Fruit fly (Drosophila melanogaster) whole organism, adult: Measurements from ENCODE around the gene FoxK.

ENCODE experiments used
- CG14711 ChIP-seq: fragments of 200-800 bp; sonication (Bioruptor generic); optimal IDR thresholded peaks from 2 replicates; lab custom pipeline; 2018; ENCODE audit warnings: missing biosample characterization, mild to moderate bottlenecking, missing genetic modification characterization, moderate library complexity
- CG7045 ChIP-seq: fragments of 200-800 bp; sonication (Bioruptor generic); optimal IDR thresholded peaks from 2 replicates; lab custom pipeline; 2017; ENCODE audit warnings: missing biosample characterization, mild to moderate bottlenecking, missing genetic modification characterization
- ovo ChIP-seq: fragments of 200-800 bp; sonication (Bioruptor generic); optimal IDR thresholded peaks from 2 replicates; lab custom pipeline; 2016; ENCODE audit warnings: missing biosample characterization, missing genetic modification characterization
- pad ChIP-seq: fragments of 200-800 bp; sonication (Bioruptor generic); optimal IDR thresholded peaks from 3 replicates; lab custom pipeline; 2017; ENCODE audit warnings: missing biosample characterization, missing genetic modification characterization, mild to moderate bottlenecking, moderate library complexity, missing genetic modification reagents
- toe ChIP-seq: fragments of 200-800 bp; sonication (Bioruptor generic); optimal IDR thresholded peaks from 2 replicates; lab custom pipeline; 2016; ENCODE audit warnings: missing biosample characterization, missing genetic modification characterization

DNA sequence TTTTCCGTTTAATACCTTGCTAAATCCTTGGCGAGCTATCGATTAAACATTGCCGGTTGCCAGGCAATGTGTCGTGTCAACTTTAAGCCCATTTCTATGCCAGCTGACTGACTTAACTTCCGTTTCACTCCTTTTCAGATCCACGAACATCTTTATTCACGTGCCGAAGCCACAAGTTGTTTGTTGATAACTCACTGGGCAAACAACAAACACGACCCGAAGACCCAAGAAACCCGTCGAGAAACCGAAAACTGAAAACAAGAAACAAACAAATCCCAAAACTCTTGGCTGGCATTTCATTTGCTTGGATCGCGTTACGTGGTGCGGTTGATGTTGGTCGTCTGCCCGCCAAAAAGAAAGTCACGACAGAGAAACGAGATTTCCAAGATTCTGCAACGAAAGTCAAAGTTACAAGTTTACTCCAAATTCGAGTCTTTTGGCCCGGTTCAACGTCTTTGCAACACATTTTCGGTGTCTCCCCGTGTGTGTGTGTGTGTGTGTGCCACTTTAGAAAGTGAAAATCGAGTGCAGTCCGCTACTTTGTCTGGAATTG, 30.2 kb upstream of the FoxK start, which contains the start of gene CG6216:
- TF ChIP-seq ovo (GFP tag; lab: Kevin White, UChicago) (no peak), toe (GFP tag; lab: Kevin White, UChicago) (no peak), CG14711 (no peak), pad (GFP tag; lab: Kevin White, UChicago) (no peak), CG7045 (no peak)
